Worm (Caenorhabditis elegans): ENCODE results near the gene npr-40.

DNA sequence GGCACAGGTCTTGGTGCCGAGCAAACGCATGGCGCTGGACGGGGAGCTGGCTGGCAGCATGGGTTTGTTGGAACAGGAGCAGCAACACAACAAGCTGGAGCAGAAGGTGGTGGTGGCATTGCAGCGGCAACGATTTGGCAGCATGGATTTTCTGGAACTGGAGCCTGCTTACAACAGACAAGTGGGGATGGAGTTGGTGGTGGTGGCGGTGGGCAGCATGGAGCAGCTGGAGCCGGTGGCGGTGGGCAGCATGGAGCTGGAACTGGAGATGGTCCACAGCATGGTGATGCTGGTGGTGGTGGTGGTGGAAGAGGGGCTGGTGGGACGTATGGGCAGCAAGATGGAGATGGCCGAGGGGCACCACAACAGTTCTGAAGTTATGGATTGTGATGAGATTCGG is 42.2 kb downstream of the npr-40 start:
- TF ChIP-seq ama-1 (optimal IDR thresholded peaks at IDR 0.05) (no peak), F13C5.2 (tag; optimal IDR thresholded peaks at IDR 0.05) (no peak)
